Worm (Caenorhabditis elegans) whole organism, mixed stage, embryonic: ENCODE measurements around the gene Y45F10C.1.

Experiments used
- M03D4.4 ChIP-seq: sonication (generic microtip); optimal IDR thresholded peaks from 2 replicates; lab custom pipeline; 2017; ENCODE audit warnings: mild to moderate bottlenecking, missing genetic modification characterization, missing compliant biosample characterization
- blmp-1 ChIP-seq: fragments of 150-350 bp; optimal IDR thresholded peaks from 2 replicates; lab custom pipeline; 2014; ENCODE audit warnings: missing biosample characterization, missing genetic modification characterization
- ceh-83 ChIP-seq: fragments of 200-800 bp; sonication (Bioruptor generic); optimal IDR thresholded peaks from 2 replicates; lab custom pipeline; 2018; ENCODE audit warnings: mild to moderate bottlenecking, missing genetic modification characterization, missing compliant biosample characterization
- ces-1 ChIP-seq: fragments of 150-350 bp; optimal IDR thresholded peaks from 2 replicates; lab custom pipeline; 2014; ENCODE audit warnings: missing biosample characterization, missing genetic modification reagents, missing genetic modification characterization
- cnd-1 ChIP-seq: fragments of 200-800 bp; sonication (Bioruptor generic); optimal IDR thresholded peaks from 2 replicates; lab custom pipeline; 2018; ENCODE audit warnings: mild to moderate bottlenecking, missing genetic modification characterization, missing compliant biosample characterization
- drap-1 ChIP-seq: fragments of 200-800 bp; sonication (Bioruptor generic); optimal IDR thresholded peaks from 3 replicates; lab custom pipeline; 2018; ENCODE audit warnings: mild to moderate bottlenecking, missing genetic modification characterization, missing compliant biosample characterization
- elt-1 ChIP-seq: sonication (generic microtip); optimal IDR thresholded peaks from 2 replicates; lab custom pipeline; 2017; ENCODE audit warnings: missing genetic modification characterization, mild to moderate bottlenecking, missing compliant biosample characterization, antibody characterized with exemption, moderate library complexity, borderline replicate concordance; ENCODE audit not compliant: insufficient read depth
- elt-3 ChIP-seq: fragments of 150-350 bp; optimal IDR thresholded peaks from 2 replicates; lab custom pipeline; 2014; ENCODE audit warnings: missing biosample characterization, missing genetic modification characterization
- flh-1 ChIP-seq: fragments of 200-800 bp; sonication (Bioruptor generic); optimal IDR thresholded peaks from 2 replicates; lab custom pipeline; 2018; ENCODE audit warnings: mild to moderate bottlenecking, missing genetic modification characterization, moderate library complexity, missing compliant biosample characterization
- ham-2 ChIP-seq: fragments of 200-800 bp; sonication (Bioruptor generic); optimal IDR thresholded peaks from 2 replicates; lab custom pipeline; 2018; ENCODE audit warnings: mild to moderate bottlenecking, missing genetic modification characterization, missing compliant biosample characterization
- hlh-1 ChIP-seq: fragments of 150-350 bp; optimal IDR thresholded peaks from 2 replicates; lab custom pipeline; 2014; ENCODE audit warnings: missing biosample characterization, missing genetic modification reagents, missing genetic modification characterization
- lin-13 ChIP-seq: fragments of 150-350 bp; optimal IDR thresholded peaks from 2 replicates; lab custom pipeline; 2014; ENCODE audit warnings: missing biosample characterization, missing genetic modification characterization
- lin-32 ChIP-seq: fragments of 200-800 bp; sonication (Bioruptor generic); optimal IDR thresholded peaks from 2 replicates; lab custom pipeline; 2018; ENCODE audit warnings: mild to moderate bottlenecking, missing genetic modification characterization, missing compliant biosample characterization
- lsy-2 ChIP-seq: fragments of 150-350 bp; optimal IDR thresholded peaks from 2 replicates; lab custom pipeline; 2014; ENCODE audit warnings: missing biosample characterization, missing genetic modification characterization
- mab-5 ChIP-seq: fragments of 150-350 bp; optimal IDR thresholded peaks from 2 replicates; lab custom pipeline; 2014; ENCODE audit warnings: missing biosample characterization, missing genetic modification characterization
- mep-1 ChIP-seq: fragments of 150-350 bp; optimal IDR thresholded peaks from 2 replicates; lab custom pipeline; 2017; ENCODE audit warnings: missing biosample characterization, missing genetic modification reagents, missing genetic modification characterization, inconsistent platforms
- mls-2 ChIP-seq: sonication (generic microtip); optimal IDR thresholded peaks from 2 replicates; lab custom pipeline; 2016; ENCODE audit warnings: mild to moderate bottlenecking, missing genetic modification characterization, moderate library complexity, missing compliant biosample characterization
- nhr-12 ChIP-seq: fragments of 150-350 bp; optimal IDR thresholded peaks from 2 replicates; lab custom pipeline; 2014; ENCODE audit warnings: missing biosample characterization, missing genetic modification characterization
- nhr-2 ChIP-seq: fragments of 150-350 bp; optimal IDR thresholded peaks from 2 replicates; lab custom pipeline; 2014; ENCODE audit warnings: missing biosample characterization, missing genetic modification characterization
- nhr-237 ChIP-seq: fragments of 150-350 bp; optimal IDR thresholded peaks from 2 replicates; lab custom pipeline; 2014; ENCODE audit warnings: missing biosample characterization, missing genetic modification characterization
- nhr-28 ChIP-seq: fragments of 150-350 bp; optimal IDR thresholded peaks from 2 replicates; lab custom pipeline; 2014; ENCODE audit warnings: missing biosample characterization, missing genetic modification characterization
- nhr-76 ChIP-seq: sonication (generic microtip); optimal IDR thresholded peaks from 2 replicates; lab custom pipeline; 2017; ENCODE audit warnings: missing biosample characterization, missing genetic modification characterization
- pha-4 ChIP-seq: fragments of 150-350 bp; optimal IDR thresholded peaks from 2 replicates; lab custom pipeline; 2018; ENCODE audit warnings: missing biosample characterization, missing genetic modification reagents, missing genetic modification characterization
- sem-2 ChIP-seq: fragments of 200-800 bp; sonication (Bioruptor generic); optimal IDR thresholded peaks from 2 replicates; lab custom pipeline; 2018; ENCODE audit warnings: mild to moderate bottlenecking, missing genetic modification characterization, missing compliant biosample characterization
- snpc-4 ChIP-seq: fragments of 150-350 bp; optimal IDR thresholded peaks from 2 replicates; lab custom pipeline; 2014; ENCODE audit warnings: missing biosample characterization, missing genetic modification characterization
- sptf-1 ChIP-seq: sonication (generic microtip); optimal IDR thresholded peaks from 2 replicates; lab custom pipeline; 2017; ENCODE audit warnings: mild to moderate bottlenecking, missing genetic modification characterization, moderate library complexity, missing compliant biosample characterization
- tbx-8 ChIP-seq: fragments of 200-800 bp; sonication (Bioruptor generic); optimal IDR thresholded peaks from 2 replicates; lab custom pipeline; 2018; ENCODE audit warnings: mild to moderate bottlenecking, missing genetic modification characterization, moderate library complexity, missing compliant biosample characterization
- unc-120 ChIP-seq: sonication (generic microtip); optimal IDR thresholded peaks from 2 replicates; lab custom pipeline; 2017; ENCODE audit warnings: missing genetic modification characterization, missing compliant biosample characterization; ENCODE audit not compliant: poor library complexity, severe bottlenecking
- unc-39 ChIP-seq: fragments of 150-350 bp; optimal IDR thresholded peaks from 2 replicates; lab custom pipeline; 2014; ENCODE audit warnings: missing biosample characterization, missing genetic modification characterization
- unc-62 ChIP-seq: fragments of 150-350 bp; optimal IDR thresholded peaks from 2 replicates; lab custom pipeline; 2014; ENCODE audit warnings: missing biosample characterization, missing genetic modification reagents, missing genetic modification characterization
- zip-8 ChIP-seq: fragments of 150-350 bp; optimal IDR thresholded peaks from 2 replicates; lab custom pipeline; 2014; ENCODE audit warnings: missing biosample characterization, missing genetic modification characterization
- ztf-11 ChIP-seq: fragments of 150-350 bp; optimal IDR thresholded peaks from 2 replicates; lab custom pipeline; 2014; ENCODE audit warnings: missing biosample characterization, missing genetic modification characterization

Y45F10C.1 gene

DNA sequence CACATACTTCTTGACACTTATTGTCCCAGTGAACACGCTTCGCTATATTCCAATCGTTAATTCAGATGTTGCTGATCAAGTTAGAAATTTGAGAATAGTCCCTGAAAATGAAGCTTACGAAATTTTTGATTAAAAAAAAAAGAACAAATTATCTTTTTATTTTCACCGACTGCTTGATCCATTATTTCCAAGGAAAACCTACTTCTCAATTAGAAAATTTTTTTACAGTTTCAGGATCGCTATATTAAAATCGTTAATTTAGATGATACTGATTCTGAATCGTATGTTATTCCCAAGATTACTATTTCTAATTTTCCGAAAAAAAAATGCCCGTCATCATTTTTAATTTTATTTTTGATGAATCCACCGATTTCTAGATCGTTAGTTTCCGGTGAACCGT, 39.3 kb upstream of the Y45F10C.1 start, which contains the start of gene T23G4.127:
Gene T23G4.127 (minus strand): TSS at position 101 of the 400 bp plus-strand sequence.
- TF ChIP-seq ceh-83 = no peak
- no peak for TF ChIP-seq lin-13
- no peak for TF ChIP-seq hlh-1 (tag; lab: Kevin White, UChicago)
- no peak for TF ChIP-seq sem-2 (GFP tag; lab: Kevin White, UChicago)
- no peak for TF ChIP-seq unc-120 (tag; lab: Kevin White, UChicago)
- TF ChIP-seq nhr-12 (tag; lab: Kevin White, UChicago) = no peak
- no peak for TF ChIP-seq drap-1 (GFP tag; lab: Kevin White, UChicago)
- no peak for TF ChIP-seq tbx-8 (GFP tag; lab: Kevin White, UChicago)
- TF ChIP-seq zip-8 (tag; lab: Kevin White, UChicago) = no peak
- TF ChIP-seq mls-2 = no peak
- TF ChIP-seq elt-3 (tag; lab: Kevin White, UChicago) = no peak
- no peak for TF ChIP-seq ham-2 (GFP tag; lab: Kevin White, UChicago)
- no peak for TF ChIP-seq unc-62 (GFP tag; lab: Kevin White, UChicago)

DNA sequence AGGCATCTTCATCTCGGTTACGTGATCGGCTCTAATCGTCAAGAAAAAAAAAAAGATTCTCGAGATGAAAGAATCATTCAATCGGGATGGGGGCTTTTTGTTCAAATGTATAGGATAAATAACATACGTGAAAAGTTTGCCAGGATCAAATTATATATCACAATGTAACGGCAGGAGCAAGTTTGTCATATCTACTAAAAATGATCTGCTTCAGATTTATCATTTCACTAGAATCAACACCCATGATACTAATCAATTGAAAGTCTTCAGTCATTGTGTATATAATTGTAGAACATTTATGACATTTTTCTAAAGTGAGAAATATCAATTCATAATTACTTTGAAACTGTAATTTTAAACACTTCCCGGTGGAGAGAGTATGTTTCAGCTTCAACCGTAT, 37.6 kb upstream of the Y45F10C.1 start:
- TF ChIP-seq hlh-1 (tag; lab: Kevin White, UChicago) (no peak), snpc-4 (tag; lab: Kevin White, UChicago) (no peak), ham-2 (GFP tag; lab: Kevin White, UChicago) (no peak), cnd-1 (tag; lab: Kevin White, UChicago) (no peak), mep-1 (no peak), blmp-1 (tag; lab: Kevin White, UChicago) (no peak), sptf-1 (tag; lab: Kevin White, UChicago) (no peak), nhr-76 (tag; lab: Kevin White, UChicago) (no peak), M03D4.4 (tag; lab: Kevin White, UChicago) (no peak), drap-1 (GFP tag; lab: Kevin White, UChicago) (no peak), zip-8 (tag; lab: Kevin White, UChicago) (no peak), lin-13 (no peak), ztf-11 (tag; lab: Kevin White, UChicago) (no peak), sem-2 (GFP tag; lab: Kevin White, UChicago) (no peak)

DNA sequence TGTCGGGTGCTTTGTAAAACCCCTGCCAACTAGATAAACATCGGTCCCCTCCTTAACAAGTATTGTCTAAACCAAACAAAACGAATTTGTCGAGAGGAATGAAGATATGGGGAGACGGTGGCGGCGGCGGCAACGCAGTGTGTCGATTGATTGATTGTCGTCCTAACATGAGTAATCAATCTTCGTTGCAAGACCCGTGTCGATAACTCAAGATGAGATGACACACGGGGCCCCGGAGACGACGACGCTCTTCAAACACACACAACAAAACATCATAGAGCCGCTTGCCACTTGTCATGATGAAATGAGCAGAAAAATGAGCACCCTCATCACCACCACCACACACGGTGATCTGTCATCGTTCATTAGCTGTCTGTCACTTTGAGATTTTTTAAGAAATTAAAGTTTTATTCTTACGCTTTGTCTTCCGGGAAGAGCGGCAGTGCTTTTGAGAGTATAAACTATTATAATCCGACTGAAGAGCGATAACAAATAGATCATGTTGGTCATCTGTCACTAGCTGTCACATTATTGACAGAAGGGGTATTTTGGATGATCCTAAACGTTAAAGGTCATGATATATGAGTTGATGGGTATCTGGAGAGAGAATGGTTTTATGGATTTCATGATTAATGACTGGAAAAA, 36.5 kb upstream of the Y45F10C.1 start:
- peak; percentile 44 for TF ChIP-seq hlh-1 (tag; lab: Kevin White, UChicago)
- peak; percentile 33 for TF ChIP-seq unc-120 (tag; lab: Kevin White, UChicago)
- peak; percentile 70 for TF ChIP-seq mab-5
- TF ChIP-seq unc-39 (tag; lab: Kevin White, UChicago) = no peak
- TF ChIP-seq nhr-2 (tag; lab: Kevin White, UChicago) = peak; percentile 82
- TF ChIP-seq mep-1 = no peak
- TF ChIP-seq elt-1 = peak; percentile 29
- TF ChIP-seq flh-1 = no peak
- peak; percentile 99 for TF ChIP-seq unc-62 (GFP tag; lab: Kevin White, UChicago)

DNA sequence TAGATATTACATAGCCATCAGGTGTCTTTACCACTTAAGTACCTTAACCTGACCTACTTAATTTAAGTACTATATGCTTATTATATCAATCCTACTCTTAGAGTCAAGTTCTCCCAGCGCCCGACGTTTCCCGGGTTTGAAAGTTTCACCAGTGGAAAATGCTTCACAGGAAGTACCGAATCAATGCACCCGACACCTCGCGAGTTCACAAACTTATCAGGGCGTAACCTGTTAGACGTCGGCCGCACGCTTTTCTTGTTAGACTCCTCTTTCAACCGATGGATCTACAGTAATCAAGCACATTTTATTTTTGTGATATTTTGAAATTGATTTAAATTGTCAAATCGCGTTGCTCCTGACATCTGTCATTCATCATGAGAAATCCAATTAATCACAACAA, 36.0 kb upstream of the Y45F10C.1 start:
- TF ChIP-seq nhr-2 (tag; lab: Kevin White, UChicago) (no peak), sptf-1 (tag; lab: Kevin White, UChicago) (no peak), M03D4.4 (tag; lab: Kevin White, UChicago) (no peak), lin-13 (no peak), nhr-28 (tag; lab: Kevin White, UChicago) (no peak), nhr-237 (no peak), nhr-12 (tag; lab: Kevin White, UChicago) (no peak), hlh-1 (tag; lab: Kevin White, UChicago) (no peak), lsy-2 (no peak), lin-32 (GFP tag; lab: Kevin White, UChicago) (no peak), zip-8 (tag; lab: Kevin White, UChicago) (no peak), elt-3 (tag; lab: Kevin White, UChicago) (no peak), nhr-76 (tag; lab: Kevin White, UChicago) (no peak)

DNA sequence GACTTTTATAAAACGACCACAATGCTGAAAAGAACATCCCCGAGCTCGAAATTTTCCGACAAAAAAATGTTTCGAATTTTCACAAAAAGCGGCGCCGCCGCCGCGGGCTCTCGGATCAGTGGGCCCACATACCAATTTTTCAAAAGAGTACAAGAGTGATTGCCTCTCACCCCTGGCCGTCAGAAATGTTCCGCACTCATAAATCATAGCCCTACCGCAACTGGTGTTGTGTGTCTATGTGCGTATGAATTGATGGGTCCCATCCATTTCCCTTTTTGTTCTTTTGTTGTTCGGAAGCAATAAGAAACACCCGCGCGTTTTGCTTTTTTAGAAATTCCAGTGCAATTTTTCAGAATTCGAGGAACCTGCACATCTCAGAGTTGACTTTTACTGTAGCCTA, 35.3 kb upstream of the Y45F10C.1 start:
- TF ChIP-seq zip-8 (tag; lab: Kevin White, UChicago) (no peak), drap-1 (GFP tag; lab: Kevin White, UChicago) (no peak), ham-2 (GFP tag; lab: Kevin White, UChicago) (no peak), mab-5 (peak; percentile 9), blmp-1 (tag; lab: Kevin White, UChicago) (no peak), unc-62 (GFP tag; lab: Kevin White, UChicago) (peak; percentile 89), hlh-1 (tag; lab: Kevin White, UChicago) (peak; percentile 29), ces-1 (GFP tag; lab: Kevin White, UChicago) (no peak), elt-3 (tag; lab: Kevin White, UChicago) (no peak), flh-1 (no peak), nhr-28 (tag; lab: Kevin White, UChicago) (no peak), ceh-83 (no peak), lin-13 (no peak), cnd-1 (tag; lab: Kevin White, UChicago) (no peak), pha-4 (tag; lab: Kevin White, UChicago) (no peak)
